Worm (Caenorhabditis elegans) whole organism, L1 larva: ENCODE measurements around the gene top-3.

ENCODE experiments used
- egl-27 ChIP-seq, 2 experiments: fragments of 150-350 bp in 1 of 2; sonication (generic microtip); optimal IDR thresholded peaks; 3 replicates each; lab custom pipeline; 2017 to 2018; ENCODE audit warnings: missing biosample characterization in 2 of 2, missing genetic modification characterization in 2 of 2, missing genetic modification reagents in 2 of 2
- lin-13 ChIP-seq: fragments of 150-350 bp; optimal IDR thresholded peaks from 2 replicates; lab custom pipeline; 2014; ENCODE audit warnings: missing biosample characterization, missing genetic modification reagents, missing genetic modification characterization
- lin-15B ChIP-seq: fragments of 150-350 bp; sonication (generic microtip); optimal IDR thresholded peaks from 3 replicates; lab custom pipeline; 2014; ENCODE audit warnings: missing biosample characterization, missing genetic modification characterization
- lir-3 ChIP-seq: sonication (generic microtip); optimal IDR thresholded peaks from 2 replicates; lab custom pipeline; 2016; ENCODE audit warnings: mild to moderate bottlenecking, missing genetic modification characterization, moderate library complexity, missing compliant biosample characterization; ENCODE audit not compliant: poor library complexity
- lsy-2 ChIP-seq, 2 experiments: fragments of 150-350 bp; optimal IDR thresholded peaks; 2 replicates each; lab custom pipeline; 2014; ENCODE audit warnings: missing biosample characterization in 2 of 2, missing genetic modification characterization in 2 of 2
- nhr-77 ChIP-seq: fragments of 150-350 bp; optimal IDR thresholded peaks from 2 replicates; lab custom pipeline; 2014; ENCODE audit warnings: missing biosample characterization, missing genetic modification characterization
- snpc-4 ChIP-seq: fragments of 150-350 bp; optimal IDR thresholded peaks from 2 replicates; lab custom pipeline; 2014; ENCODE audit warnings: missing biosample characterization, missing genetic modification characterization
- ztf-11 ChIP-seq, 2 experiments: sonication (generic microtip); optimal IDR thresholded peaks; 2 replicates each; lab custom pipeline; 2016 to 2017; ENCODE audit warnings: missing genetic modification characterization in 2 of 2, missing biosample characterization in 1 of 2, missing compliant biosample characterization in 1 of 2

- TF ChIP-seq snpc-4 (tag; lab: Kevin White, UChicago) (no peak), lin-15B (tag; lab: Kevin White, UChicago) (peak; percentile 44), egl-27 (tag; optimal IDR thresholded peaks at IDR 0.05; lab: Kevin White, UChicago) (no peak), nhr-77 (tag; lab: Kevin White, UChicago) (no peak), lsy-2 (tag; optimal IDR thresholded peaks at IDR 0.05; lab: Kevin White, UChicago) (peak in 1 of 2 experiments; percentile 58), lir-3 (tag; lab: Kevin White, UChicago) (no peak), lin-13 (GFP tag; lab: Kevin White, UChicago) (no peak), ztf-11 (tag; optimal IDR thresholded peaks at IDR 0.05; lab: Kevin White, UChicago) (no peak)
These were observed 21.6 kb upstream of the top-3 start for ce11 chrIII:11981539-11981938.
